Worm (Caenorhabditis elegans) whole organism, L4 larva: ENCODE results near the gene C16B8.4.

Experiments used
- F49E8.2 ChIP-seq: sonication (generic microtip); optimal IDR thresholded peaks from 2 replicates; lab custom pipeline; 2016; ENCODE audit warnings: missing compliant biosample characterization, mild to moderate bottlenecking, missing genetic modification characterization, borderline replicate concordance
- R02D3.7 ChIP-seq: fragments of 150-350 bp; sonication (generic microtip); optimal IDR thresholded peaks from 3 replicates; lab custom pipeline; 2014; ENCODE audit warnings: missing biosample characterization, missing genetic modification characterization
- Y105C5A.15 ChIP-seq: fragments of 200-800 bp; sonication (Bioruptor generic); IDR thresholded peaks from 2 replicates; pipeline ENCODE4 v1.3.6; 2022; ENCODE audit warnings: missing genetic modification characterization, missing compliant biosample characterization
- Y5F2A.4 ChIP-seq: fragments of 200-800 bp; sonication (Bioruptor generic); optimal IDR thresholded peaks from 2 replicates; lab custom pipeline; 2018; ENCODE audit warnings: mild to moderate bottlenecking, missing genetic modification characterization, missing compliant biosample characterization
- Y75B8A.6 ChIP-seq: fragments of 200-800 bp; sonication (Bioruptor generic); IDR thresholded peaks from 2 replicates; pipeline ENCODE4 v1.3.6; 2022; ENCODE audit warnings: missing genetic modification reagents, missing genetic modification characterization, missing compliant biosample characterization
- aha-1 ChIP-seq: fragments of 150-350 bp; peaks from one replicate; lab custom pipeline; 2014; ENCODE audit warnings: missing biosample characterization, missing genetic modification characterization
- aly-2 ChIP-seq: sonication (generic microtip); optimal IDR thresholded peaks from 2 replicates; lab custom pipeline; 2018; ENCODE audit warnings: missing biosample characterization, missing genetic modification characterization
- ceh-62 ChIP-seq: sonication (generic microtip); optimal IDR thresholded peaks from 2 replicates; lab custom pipeline; 2017; ENCODE audit warnings: missing biosample characterization, missing genetic modification characterization
- ceh-82 ChIP-seq: sonication (generic microtip); optimal IDR thresholded peaks from 2 replicates; lab custom pipeline; 2017; ENCODE audit warnings: missing biosample characterization, missing genetic modification characterization
- ces-1 ChIP-seq: fragments of 150-350 bp; sonication (generic microtip); optimal IDR thresholded peaks from 4 replicates; lab custom pipeline; 2014; ENCODE audit warnings: missing biosample characterization, missing genetic modification reagents, missing genetic modification characterization
- cey-2 ChIP-seq: sonication (generic microtip); optimal IDR thresholded peaks from 3 replicates; lab custom pipeline; 2017; ENCODE audit warnings: missing genetic modification characterization, mild to moderate bottlenecking, missing compliant biosample characterization, antibody characterized with exemption, borderline replicate concordance; ENCODE audit not compliant: insufficient read depth
- ctbp-1 ChIP-seq: fragments of 200-800 bp; sonication (Bioruptor generic); IDR thresholded peaks from 2 replicates; pipeline ENCODE4 v1.3.6; 2022; ENCODE audit warnings: missing genetic modification reagents, missing genetic modification characterization, missing compliant biosample characterization
- daf-12 ChIP-seq: fragments of 150-350 bp; optimal IDR thresholded peaks from 2 replicates; lab custom pipeline; 2014; ENCODE audit warnings: missing biosample characterization, missing genetic modification reagents, missing genetic modification characterization
- daf-16 ChIP-seq, 3 experiments: sonication (generic microtip); optimal IDR thresholded peaks; 2 replicates each; lab custom pipeline; 2016 to 2017; ENCODE audit warnings: missing genetic modification characterization in 3 of 3, missing genetic modification reagents in 3 of 3, mild to moderate bottlenecking in 2 of 3, missing compliant biosample characterization in 2 of 3, missing biosample characterization in 1 of 3, moderate library complexity in 1 of 3
- dmd-9 ChIP-seq: fragments of 200-800 bp; sonication (Bioruptor generic); IDR thresholded peaks from 2 replicates; pipeline ENCODE4 v1.3.6; 2022; ENCODE audit warnings: missing genetic modification reagents, missing genetic modification characterization, missing compliant biosample characterization
- duxl-1 ChIP-seq: sonication (generic microtip); optimal IDR thresholded peaks from 2 replicates; lab custom pipeline; 2016; ENCODE audit warnings: mild to moderate bottlenecking, missing genetic modification characterization, moderate library complexity, missing compliant biosample characterization; ENCODE audit not compliant: poor library complexity
- dve-1 ChIP-seq: sonication (generic microtip); optimal IDR thresholded peaks from 2 replicates; lab custom pipeline; 2017; ENCODE audit warnings: antibody characterized with exemption, mild to moderate bottlenecking, missing genetic modification characterization, missing compliant biosample characterization; ENCODE audit not compliant: insufficient read depth
- fkh-10 ChIP-seq: fragments of 150-350 bp; optimal IDR thresholded peaks from 2 replicates; lab custom pipeline; 2014; ENCODE audit warnings: missing biosample characterization, missing genetic modification reagents, missing genetic modification characterization
- hif-1 ChIP-seq, 2 experiments: sonication (generic microtip); optimal IDR thresholded peaks; 2 replicates each; lab custom pipeline; 2016 to 2017; ENCODE audit warnings: missing compliant biosample characterization in 2 of 2, missing genetic modification characterization in 2 of 2, missing genetic modification reagents in 2 of 2, missing genotype in 2 of 2, mild to moderate bottlenecking in 1 of 2
- hlh-30 ChIP-seq: sonication (generic microtip); optimal IDR thresholded peaks from 2 replicates; lab custom pipeline; 2017; ENCODE audit warnings: antibody characterized with exemption, mild to moderate bottlenecking, missing genetic modification characterization, missing compliant biosample characterization; ENCODE audit not compliant: insufficient read depth
- jun-1 ChIP-seq: fragments of 150-350 bp; optimal IDR thresholded peaks from 2 replicates; lab custom pipeline; 2014; ENCODE audit warnings: missing biosample characterization, missing genetic modification reagents, missing genetic modification characterization
- lin-1 ChIP-seq: fragments of 200-800 bp; sonication (Bioruptor generic); IDR thresholded peaks from 2 replicates; pipeline ENCODE4 v1.3.6; 2022; ENCODE audit warnings: missing genetic modification reagents, missing genetic modification characterization, missing compliant biosample characterization
- lin-38 ChIP-seq: fragments of 200-800 bp; sonication (Bioruptor generic); IDR thresholded peaks from 2 replicates; pipeline ENCODE4 v1.3.6; 2022; ENCODE audit warnings: missing genetic modification reagents, missing genetic modification characterization, missing compliant biosample characterization
- lir-3 ChIP-seq: sonication (generic microtip); optimal IDR thresholded peaks from 2 replicates; lab custom pipeline; 2016; ENCODE audit warnings: mild to moderate bottlenecking, missing genetic modification characterization, missing compliant biosample characterization
- madf-5 ChIP-seq, 2 experiments: fragments of 200-800 bp; sonication (Bioruptor generic); IDR thresholded peaks; 2 replicates each; pipeline ENCODE4 v1.3.6; 2022; ENCODE audit warnings: missing compliant biosample characterization in 2 of 2, missing genetic modification characterization in 2 of 2
- mdl-1 ChIP-seq, 2 experiments: fragments of 150-350 bp in 1 of 2; sonication (generic microtip) in 1 of 2; optimal IDR thresholded peaks; 2 replicates each; lab custom pipeline; 2014 to 2017; ENCODE audit warnings: missing biosample characterization in 2 of 2, missing genetic modification characterization in 2 of 2
- mdt-29 ChIP-seq: fragments of 200-800 bp; sonication (Bioruptor generic); IDR thresholded peaks from 2 replicates; pipeline ENCODE4 v1.3.6; 2022; ENCODE audit warnings: missing genetic modification reagents, missing genetic modification characterization, missing compliant biosample characterization
- mep-1 ChIP-seq: fragments of 150-350 bp; sonication (generic microtip); optimal IDR thresholded peaks from 3 replicates; lab custom pipeline; 2014; ENCODE audit warnings: missing biosample characterization, missing genetic modification characterization
- mes-2 ChIP-seq: sonication (generic microtip); optimal IDR thresholded peaks from 2 replicates; lab custom pipeline; 2016; ENCODE audit warnings: missing genotype, mild to moderate bottlenecking, missing genetic modification characterization, missing compliant biosample characterization; ENCODE audit not compliant: poor library complexity, severe bottlenecking
- mxl-3 ChIP-seq: fragments of 200-800 bp; sonication (Bioruptor generic); optimal IDR thresholded peaks from 2 replicates; lab custom pipeline; 2018; ENCODE audit warnings: mild to moderate bottlenecking, missing genetic modification characterization, missing compliant biosample characterization
- nhr-102 ChIP-seq: sonication (generic microtip); optimal IDR thresholded peaks from 2 replicates; lab custom pipeline; 2016; ENCODE audit warnings: mild to moderate bottlenecking, missing genetic modification characterization, moderate library complexity, missing compliant biosample characterization
- nhr-11 ChIP-seq: fragments of 150-350 bp; optimal IDR thresholded peaks from 2 replicates; lab custom pipeline; 2014; ENCODE audit warnings: missing biosample characterization, missing genetic modification characterization
- nhr-111 ChIP-seq: fragments of 200-800 bp; sonication (Bioruptor generic); optimal IDR thresholded peaks from 2 replicates; lab custom pipeline; 2018; ENCODE audit warnings: mild to moderate bottlenecking, missing genetic modification characterization, missing compliant biosample characterization
- nhr-42 ChIP-seq: fragments of 200-800 bp; sonication (Bioruptor generic); IDR thresholded peaks from 2 replicates; pipeline ENCODE4 v1.3.6; 2022; ENCODE audit warnings: missing genetic modification characterization, missing compliant biosample characterization
- nhr-6 ChIP-seq: fragments of 150-350 bp; optimal IDR thresholded peaks from 2 replicates; lab custom pipeline; 2014; ENCODE audit warnings: missing biosample characterization, missing genetic modification characterization
- php-3 ChIP-seq: fragments of 200-800 bp; sonication (Bioruptor generic); IDR thresholded peaks from 2 replicates; pipeline ENCODE4 v1.3.6; 2022; ENCODE audit warnings: missing genetic modification reagents, missing genetic modification characterization, missing compliant biosample characterization
- pqm-1 ChIP-seq: sonication (generic microtip); optimal IDR thresholded peaks from 2 replicates; lab custom pipeline; 2017; ENCODE audit warnings: missing biosample characterization, missing genetic modification characterization
- rbr-2 ChIP-seq: sonication (generic microtip); optimal IDR thresholded peaks from 2 replicates; lab custom pipeline; 2016; ENCODE audit warnings: missing genotype, missing genetic modification characterization, missing compliant biosample characterization
- saeg-2 ChIP-seq: fragments of 200-800 bp; sonication (Bioruptor generic); IDR thresholded peaks from 2 replicates; pipeline ENCODE4 v1.3.6; 2022; ENCODE audit warnings: missing genetic modification reagents, missing genetic modification characterization, missing compliant biosample characterization
- sdz-12 ChIP-seq: fragments of 200-800 bp; sonication (Bioruptor generic); optimal IDR thresholded peaks from 2 replicates; lab custom pipeline; 2018; ENCODE audit warnings: mild to moderate bottlenecking, missing genetic modification characterization, missing compliant biosample characterization
- set-16 ChIP-seq: fragments of 200-800 bp; sonication (Bioruptor generic); IDR thresholded peaks from 2 replicates; pipeline ENCODE4 v1.3.6; 2022; ENCODE audit warnings: missing genetic modification reagents, missing genetic modification characterization, missing compliant biosample characterization
- snpc-1.2 ChIP-seq: fragments of 200-800 bp; sonication (Bioruptor generic); IDR thresholded peaks from 2 replicates; pipeline ENCODE4 v1.3.6; 2022; ENCODE audit warnings: missing genetic modification reagents, missing genetic modification characterization, missing compliant biosample characterization
- snpc-4 ChIP-seq: fragments of 150-350 bp; optimal IDR thresholded peaks from 2 replicates; lab custom pipeline; 2014; ENCODE audit warnings: missing biosample characterization, missing genetic modification characterization
- unc-39 ChIP-seq: sonication (generic microtip); optimal IDR thresholded peaks from 2 replicates; lab custom pipeline; 2017; ENCODE audit warnings: missing biosample characterization, missing genetic modification characterization
- vab-7 ChIP-seq: fragments of 200-800 bp; sonication (Bioruptor generic); IDR thresholded peaks from 2 replicates; pipeline ENCODE4 v1.3.6; 2022; ENCODE audit warnings: missing genetic modification reagents, missing genetic modification characterization, missing compliant biosample characterization
- zag-1 ChIP-seq: fragments of 150-350 bp; optimal IDR thresholded peaks from 2 replicates; lab custom pipeline; 2014; ENCODE audit warnings: missing biosample characterization, missing genetic modification characterization
- ztf-11 ChIP-seq: fragments of 150-350 bp; optimal IDR thresholded peaks from 2 replicates; lab custom pipeline; 2014; ENCODE audit warnings: missing biosample characterization, missing genetic modification characterization

The C16B8.4 gene

ce11 chrX:3945681-3946080, 27.8 kb downstream of the C16B8.4 start (continued):
- TF ChIP-seq mdl-1 (tag; optimal IDR thresholded peaks at IDR 0.05; lab: Kevin White, UChicago) (peak; percentile 65 to 79), rbr-2 (peak; percentile 77), daf-16 (GFP tag; optimal IDR thresholded peaks at IDR 0.05; lab: Kevin White, UChicago) (no peak), daf-16 (tag; optimal IDR thresholded peaks at IDR 0.05; lab: Kevin White, UChicago) (peak; percentile 1), set-16 (GFP tag; lab: Robert Waterston, UW) (peak; percentile 83), daf-12 (no peak), nhr-6 (no peak), lir-3 (tag; lab: Kevin White, UChicago) (no peak), mep-1 (tag; lab: Kevin White, UChicago) (peak; percentile 60), ztf-11 (no peak), mdt-29 (GFP tag; lab: Robert Waterston, UW) (no peak), Y105C5A.15 (GFP tag; lab: Robert Waterston, UW) (no peak), nhr-111 (no peak), nhr-42 (GFP tag; lab: Robert Waterston, UW) (no peak), pqm-1 (tag; lab: Kevin White, UChicago) (no peak), lin-1 (GFP tag; lab: Robert Waterston, UW) (no peak), hif-1 (tag; optimal IDR thresholded peaks at IDR 0.05; lab: Kevin White, UChicago) (peak in 1 of 2 experiments; percentile 50), nhr-11 (peak; percentile 61), Y75B8A.6 (GFP tag; lab: Robert Waterston, UW) (no peak), snpc-1.2 (GFP tag; lab: Robert Waterston, UW) (no peak), dve-1 (tag; lab: Kevin White, UChicago) (peak; percentile 29), nhr-102 (peak; percentile 3), jun-1 (tag; lab: Kevin White, UChicago) (no peak), vab-7 (peak; percentile 50; the same call in 1 of the 2 replicates), aly-2 (tag; lab: Kevin White, UChicago) (no peak), lin-38 (GFP tag; lab: Robert Waterston, UW) (no peak), F49E8.2 (tag; lab: Kevin White, UChicago) (no peak), aha-1 (tag; lab: Kevin White, UChicago) (peak; percentile 55), mxl-3 (GFP tag; lab: Kevin White, UChicago) (peak; percentile 59), ceh-62 (tag; lab: Kevin White, UChicago) (no peak), unc-39 (tag; lab: Kevin White, UChicago) (no peak), sdz-12 (no peak)
- TF ChIP-seq, all 104 proteins: peak for 22

DNA sequence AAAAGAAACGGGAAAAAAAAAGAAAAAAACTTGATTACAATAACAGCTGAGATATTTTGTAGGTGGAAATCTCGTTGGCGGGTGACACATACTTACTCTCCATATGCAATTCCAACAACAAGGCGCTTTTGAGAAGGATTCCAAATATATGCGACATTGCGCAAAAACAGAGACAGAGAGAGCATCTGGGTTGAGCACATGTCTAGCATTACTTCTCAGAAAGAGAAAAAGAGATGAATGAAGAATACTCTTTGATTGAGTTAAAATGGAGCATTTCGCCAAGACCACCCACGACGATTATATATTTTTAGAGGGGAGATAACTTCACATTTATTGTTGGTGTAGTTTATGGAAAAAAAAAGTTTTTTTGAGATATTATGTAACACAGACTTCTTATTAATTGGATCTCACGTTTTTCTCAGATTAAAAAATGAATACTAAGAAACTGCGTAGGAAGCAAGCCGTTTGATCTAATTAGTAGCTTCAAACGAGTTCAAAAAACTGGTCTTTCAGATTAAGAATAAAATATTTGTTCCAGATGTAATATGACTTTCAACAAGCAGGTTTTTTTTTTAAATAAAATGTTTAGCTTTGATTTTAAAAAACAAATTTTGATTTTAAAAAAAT, 28.4 kb downstream of the C16B8.4 start:
- peak; percentile 25 for TF ChIP-seq hlh-30
- TF ChIP-seq duxl-1 (tag; lab: Kevin White, UChicago) = no peak
- TF ChIP-seq aha-1 (tag; lab: Kevin White, UChicago) = peak; percentile 24
- TF ChIP-seq fkh-10 (GFP tag; lab: Kevin White, UChicago) = peak; percentile 11
- TF ChIP-seq, all 104 proteins: peak for 3

- no peak for TF ChIP-seq nhr-6
- no peak for TF ChIP-seq mep-1 (tag; lab: Kevin White, UChicago)
- TF ChIP-seq cey-2 (tag; lab: Kevin White, UChicago) = no peak
- no peak for TF ChIP-seq madf-5 (GFP tag; IDR thresholded peaks at IDR 0.05; lab: Robert Waterston, UW)
- TF ChIP-seq mdl-1 (tag; optimal IDR thresholded peaks at IDR 0.05; lab: Kevin White, UChicago) = no peak
- no peak for TF ChIP-seq ctbp-1 (GFP tag; lab: Robert Waterston, UW)
- no peak for TF ChIP-seq Y5F2A.4
- TF ChIP-seq php-3 (GFP tag; lab: Robert Waterston, UW) = no peak
- TF ChIP-seq mes-2 (tag; lab: Kevin White, UChicago) = no peak
- TF ChIP-seq dmd-9 (GFP tag; lab: Robert Waterston, UW) = no peak
- no peak for TF ChIP-seq R02D3.7 (tag; lab: Kevin White, UChicago)
- no peak for TF ChIP-seq ces-1 (GFP tag; lab: Kevin White, UChicago)
- TF ChIP-seq daf-12 = no peak
- TF ChIP-seq snpc-4 (tag; lab: Kevin White, UChicago) = no peak
- peak in 1 of 2 experiments; percentile 16 for TF ChIP-seq hif-1 (tag; optimal IDR thresholded peaks at IDR 0.05; lab: Kevin White, UChicago)
- no peak for TF ChIP-seq saeg-2 (GFP tag; lab: Robert Waterston, UW)
- no peak for TF ChIP-seq daf-16 (GFP tag; optimal IDR thresholded peaks at IDR 0.05; lab: Kevin White, UChicago)
- TF ChIP-seq daf-16 (tag; optimal IDR thresholded peaks at IDR 0.05; lab: Kevin White, UChicago) = peak; percentile 69
- no peak for TF ChIP-seq ceh-82 (tag; lab: Kevin White, UChicago)
- no peak for TF ChIP-seq zag-1
- TF ChIP-seq ceh-62 (tag; lab: Kevin White, UChicago) = no peak
Observed at ce11 chrX:3944073-3944472, 29.4 kb downstream of the C16B8.4 start.
